Fruit fly (Drosophila melanogaster) whole organism, pupa: ENCODE results near the gene CG32695.
A peak's percentile ranks its signal among the peaks of the same experiment; 100 is the strongest.

Experiments used
- CG10348 ChIP-seq: fragments of 200-800 bp; sonication (Bioruptor generic); IDR thresholded peaks from 2 replicates; pipeline ENCODE4 v1.3.6; 2022; ENCODE audit warnings: missing biosample characterization, missing genetic modification characterization
- CG15710 ChIP-seq: fragments of 200-800 bp; sonication (Bioruptor generic); optimal IDR thresholded peaks from 2 replicates; lab custom pipeline; 2018; ENCODE audit warnings: missing biosample characterization, mild to moderate bottlenecking, missing genetic modification characterization, moderate library complexity
- CG8301 ChIP-seq: fragments of 200-800 bp; sonication (Bioruptor generic); optimal IDR thresholded peaks from 2 replicates; lab custom pipeline; 2018; ENCODE audit warnings: missing biosample characterization, mild to moderate bottlenecking, missing genetic modification characterization
- D1 ChIP-seq: fragments of 200-800 bp; sonication (Bioruptor generic); optimal IDR thresholded peaks from 2 replicates; lab custom pipeline; 2018; ENCODE audit warnings: missing biosample characterization, mild to moderate bottlenecking, missing genetic modification characterization, moderate library complexity
- EcR ChIP-seq: fragments of 200-800 bp; sonication (Bioruptor generic); optimal IDR thresholded peaks from 3 replicates; lab custom pipeline; 2019; ENCODE audit warnings: missing biosample characterization, missing genetic modification characterization, mild to moderate bottlenecking, moderate library complexity, missing genetic modification reagents
- Ets98B ChIP-seq: fragments of 200-800 bp; sonication (Bioruptor generic); IDR thresholded peaks from 2 replicates; pipeline ENCODE4 v1.3.6; 2022; ENCODE audit warnings: missing biosample characterization, missing genetic modification characterization
- Snoo ChIP-seq: fragments of 200-800 bp; sonication (Bioruptor generic); optimal IDR thresholded peaks from 3 replicates; lab custom pipeline; 2017; ENCODE audit warnings: missing biosample characterization, mild to moderate bottlenecking, missing genetic modification characterization, inconsistent platforms

DNA sequence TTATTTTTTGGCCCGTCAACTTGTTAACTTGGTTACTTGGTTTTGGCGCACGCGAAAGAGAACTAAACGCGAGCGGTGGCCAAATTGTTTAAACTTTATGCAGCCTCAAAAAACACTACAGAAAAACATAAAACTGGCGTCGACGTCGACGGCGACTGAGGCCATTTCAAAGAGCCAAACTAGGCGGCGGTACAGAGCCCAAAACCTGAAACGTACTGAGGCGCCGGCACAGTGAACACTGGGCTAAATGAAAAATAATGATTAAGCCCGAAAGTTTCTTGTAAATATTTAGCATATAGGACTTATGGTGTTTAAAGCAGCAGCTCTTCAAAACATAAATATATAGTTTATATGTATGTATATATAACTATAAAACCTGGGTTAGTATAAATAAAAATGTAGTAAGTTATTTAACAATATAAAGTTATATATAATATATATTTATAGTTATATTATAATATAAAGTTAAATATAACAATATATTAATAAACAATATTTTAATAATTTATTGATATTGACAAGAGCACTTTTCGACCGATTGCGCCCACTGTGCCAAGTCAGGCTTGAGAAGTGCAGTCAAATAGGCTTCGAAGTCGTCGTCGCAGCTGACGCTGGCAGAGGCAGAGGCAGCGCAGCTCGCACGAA lies 25.8 kb upstream of the CG32695 start, which contains the start of gene CG15249:
- TF ChIP-seq D1 (no peak), CG10348 (GFP tag; lab: Robert Waterston, UW) (no peak), CG15710 (tag; lab: Kevin White, UChicago) (peak; percentile 65), CG8301 (tag; lab: Kevin White, UChicago) (peak; percentile 31), Ets98B (GFP tag; lab: Robert Waterston, UW) (no peak), EcR (GFP tag; lab: Kevin White, UChicago) (no peak), Snoo (tag; lab: Kevin White, UChicago) (no peak)
